Worm (Caenorhabditis elegans) whole organism, young adult: ENCODE measurements around the gene ufd-2.
A peak's percentile ranks its signal among the peaks of the same experiment; 100 is the strongest.

Source experiments
- B0019.2 ChIP-seq: fragments of 200-800 bp; sonication (Bioruptor generic); conservative IDR thresholded peaks from 2 replicates; pipeline ENCODE4 v1.3.6; 2022; ENCODE audit warnings: missing genetic modification reagents, missing genetic modification characterization, missing compliant biosample characterization
- B0336.3 ChIP-seq: fragments of 200-800 bp; sonication (Bioruptor generic); IDR thresholded peaks from 2 replicates; pipeline ENCODE4 v1.3.6; 2022; ENCODE audit warnings: missing genetic modification characterization, missing compliant biosample characterization
- D2030.7 ChIP-seq: fragments of 200-800 bp; sonication (Bioruptor generic); IDR thresholded peaks from 2 replicates; pipeline ENCODE4 v1.3.6; 2022; ENCODE audit warnings: missing genetic modification reagents, missing genetic modification characterization, missing compliant biosample characterization
- F22D6.2 ChIP-seq: sonication (generic microtip); optimal IDR thresholded peaks from 2 replicates; lab custom pipeline; 2016; ENCODE audit warnings: mild to moderate bottlenecking, missing genetic modification characterization, missing compliant biosample characterization
- F23B12.7 ChIP-seq: sonication (generic microtip); optimal IDR thresholded peaks from 2 replicates; lab custom pipeline; 2017; ENCODE audit warnings: missing genetic modification characterization, mild to moderate bottlenecking, missing compliant biosample characterization, antibody characterized with exemption, moderate library complexity; ENCODE audit not compliant: insufficient read depth
- F33H1.4 ChIP-seq: fragments of 200-800 bp; sonication (Bioruptor generic); IDR thresholded peaks from 2 replicates; pipeline ENCODE4 v1.3.6; 2022; ENCODE audit warnings: missing genetic modification reagents, missing genetic modification characterization, missing compliant biosample characterization
- F37B4.10 ChIP-seq: fragments of 200-800 bp; sonication (Bioruptor generic); IDR thresholded peaks from 2 replicates; pipeline ENCODE4 v1.3.6; 2022; ENCODE audit warnings: missing genetic modification characterization, missing compliant biosample characterization
- F49E8.2 ChIP-seq: sonication (generic microtip); optimal IDR thresholded peaks from 3 replicates; lab custom pipeline; 2017; ENCODE audit warnings: missing genetic modification characterization, mild to moderate bottlenecking, missing compliant biosample characterization, antibody characterized with exemption, moderate library complexity; ENCODE audit not compliant: insufficient read depth
- F52B5.7 ChIP-seq: sonication (generic microtip); optimal IDR thresholded peaks from 2 replicates; lab custom pipeline; 2016; ENCODE audit warnings: mild to moderate bottlenecking, missing genetic modification characterization, missing compliant biosample characterization
- K11D2.4 ChIP-seq: fragments of 200-800 bp; sonication (Bioruptor generic); IDR thresholded peaks from 2 replicates; pipeline ENCODE4 v1.3.6; 2022; ENCODE audit warnings: missing genetic modification reagents, missing genetic modification characterization, missing compliant biosample characterization
- T07F8.4 ChIP-seq: sonication (generic microtip); optimal IDR thresholded peaks from 2 replicates; lab custom pipeline; 2016; ENCODE audit warnings: mild to moderate bottlenecking, missing genetic modification characterization, moderate library complexity, missing compliant biosample characterization
- Y67H2A.10 ChIP-seq: fragments of 200-800 bp; sonication (Bioruptor generic); conservative IDR thresholded peaks from 2 replicates; pipeline ENCODE4 v1.3.6; 2022; ENCODE audit warnings: missing genetic modification reagents, missing genetic modification characterization, missing compliant biosample characterization
- aptf-3 ChIP-seq: fragments of 200-800 bp; sonication (Bioruptor generic); IDR thresholded peaks from 2 replicates; pipeline ENCODE4 v1.3.6; 2022; ENCODE audit warnings: missing genetic modification characterization, missing compliant biosample characterization
- atf-7 ChIP-seq: sonication (generic microtip); optimal IDR thresholded peaks from 2 replicates; lab custom pipeline; 2017; ENCODE audit warnings: mild to moderate bottlenecking, missing genetic modification characterization, missing compliant biosample characterization
- cebp-1 ChIP-seq, 2 experiments: fragments of 200-800 bp in 1 of 2; sonication (Bioruptor generic) in 1 of 2; sonication (generic microtip) in 1 of 2; IDR thresholded peaks in 1 of 2; optimal IDR thresholded peaks in 1 of 2; 2 replicates each; pipeline versions ENCODE4 v1.3.6 to Lab custom; 2017 to 2022; ENCODE audit warnings: missing compliant biosample characterization in 2 of 2, missing genetic modification characterization in 2 of 2, mild to moderate bottlenecking in 1 of 2, missing genetic modification reagents in 1 of 2, moderate library complexity in 1 of 2
- cebp-2 ChIP-seq: fragments of 200-800 bp; sonication (Bioruptor generic); IDR thresholded peaks from 2 replicates; pipeline ENCODE4 v1.3.6; 2022; ENCODE audit warnings: missing genetic modification characterization, missing compliant biosample characterization
- ceh-100 ChIP-seq: fragments of 200-800 bp; sonication (Bioruptor generic); IDR thresholded peaks from 2 replicates; pipeline ENCODE4 v1.3.6; 2022; ENCODE audit warnings: missing genetic modification reagents, missing genetic modification characterization, missing compliant biosample characterization
- ceh-27 ChIP-seq: fragments of 200-800 bp; sonication (Bioruptor generic); optimal IDR thresholded peaks from 2 replicates; lab custom pipeline; 2018; ENCODE audit warnings: mild to moderate bottlenecking, missing genetic modification characterization, moderate library complexity, missing compliant biosample characterization
- ceh-40 ChIP-seq: fragments of 200-800 bp; sonication (Bioruptor generic); IDR thresholded peaks from 2 replicates; pipeline ENCODE4 v1.3.6; 2022; ENCODE audit warnings: missing genetic modification characterization, missing compliant biosample characterization
- ceh-79 ChIP-seq: sonication (generic microtip); optimal IDR thresholded peaks from 2 replicates; lab custom pipeline; 2017; ENCODE audit warnings: mild to moderate bottlenecking, missing genetic modification characterization, missing compliant biosample characterization
- chd-7 ChIP-seq: sonication (generic microtip); optimal IDR thresholded peaks from 2 replicates; lab custom pipeline; 2016; ENCODE audit warnings: mild to moderate bottlenecking, missing genetic modification characterization, moderate library complexity, missing compliant biosample characterization
- die-1 ChIP-seq: sonication (generic microtip); optimal IDR thresholded peaks from 2 replicates; lab custom pipeline; 2016; ENCODE audit warnings: missing genotype, mild to moderate bottlenecking, missing genetic modification characterization, missing compliant biosample characterization
- dox-1 ChIP-seq: fragments of 200-800 bp; sonication (Bioruptor generic); IDR thresholded peaks from 2 replicates; pipeline ENCODE4 v1.3.6; 2022; ENCODE audit warnings: missing genetic modification reagents, missing genetic modification characterization, missing compliant biosample characterization
- egl-44 ChIP-seq: fragments of 200-800 bp; sonication (Bioruptor generic); IDR thresholded peaks from 2 replicates; pipeline ENCODE4 v1.3.6; 2022; ENCODE audit warnings: missing genetic modification reagents, missing genetic modification characterization, missing compliant biosample characterization
- egrh-3 ChIP-seq: fragments of 200-800 bp; sonication (Bioruptor generic); IDR thresholded peaks from 2 replicates; pipeline ENCODE4 v1.3.6; 2022; ENCODE audit warnings: missing genetic modification reagents, missing genetic modification characterization, missing compliant biosample characterization
- ets-4 ChIP-seq: fragments of 200-800 bp; sonication (Bioruptor generic); optimal IDR thresholded peaks from 2 replicates; lab custom pipeline; 2018; ENCODE audit warnings: mild to moderate bottlenecking, missing genetic modification characterization, missing compliant biosample characterization
- fkh-3 ChIP-seq: sonication (generic microtip); optimal IDR thresholded peaks from 2 replicates; lab custom pipeline; 2016; ENCODE audit warnings: mild to moderate bottlenecking, missing genetic modification characterization, missing compliant biosample characterization
- lag-1 ChIP-seq: fragments of 200-800 bp; sonication (Bioruptor generic); IDR thresholded peaks from 2 replicates; pipeline ENCODE4 v1.3.6; 2022; ENCODE audit warnings: missing genetic modification reagents, missing genetic modification characterization, missing compliant biosample characterization
- lin-26 ChIP-seq: fragments of 200-800 bp; sonication (Bioruptor generic); IDR thresholded peaks from 2 replicates; pipeline ENCODE4 v1.3.6; 2022; ENCODE audit warnings: missing genetic modification reagents, missing genetic modification characterization, missing compliant biosample characterization
- lin-54 ChIP-seq: fragments of 200-800 bp; sonication (Bioruptor generic); optimal IDR thresholded peaks from 2 replicates; lab custom pipeline; 2018; ENCODE audit warnings: mild to moderate bottlenecking, missing genetic modification characterization, missing compliant biosample characterization
- lir-1 ChIP-seq: fragments of 200-800 bp; sonication (Bioruptor generic); conservative IDR thresholded peaks from 2 replicates; pipeline ENCODE4 v1.3.6; 2022; ENCODE audit warnings: missing genetic modification reagents, missing genetic modification characterization, missing compliant biosample characterization
- lsl-1 ChIP-seq: fragments of 200-800 bp; sonication (Bioruptor generic); optimal IDR thresholded peaks from 2 replicates; lab custom pipeline; 2018; ENCODE audit warnings: mild to moderate bottlenecking, missing genetic modification characterization, moderate library complexity, missing compliant biosample characterization
- madf-6 ChIP-seq: fragments of 200-800 bp; sonication (Bioruptor generic); IDR thresholded peaks from 2 replicates; pipeline ENCODE4 v1.3.6; 2022; ENCODE audit warnings: missing genetic modification reagents, missing genetic modification characterization, missing compliant biosample characterization
- madf-8 ChIP-seq: fragments of 200-800 bp; sonication (Bioruptor generic); conservative IDR thresholded peaks from 2 replicates; pipeline ENCODE4 v1.3.6; 2022; ENCODE audit warnings: missing genetic modification reagents, missing genetic modification characterization, missing compliant biosample characterization
- mcd-1 ChIP-seq: fragments of 200-800 bp; sonication (Bioruptor generic); IDR thresholded peaks from 2 replicates; pipeline ENCODE4 v1.3.6; 2022; ENCODE audit warnings: missing genetic modification reagents, missing genetic modification characterization, missing compliant biosample characterization
- mes-4 ChIP-seq: sonication (generic microtip); optimal IDR thresholded peaks from 2 replicates; lab custom pipeline; 2016; ENCODE audit warnings: missing genotype, missing genetic modification characterization, missing compliant biosample characterization
- nfya-2 ChIP-seq: fragments of 200-800 bp; sonication (Bioruptor generic); IDR thresholded peaks from 2 replicates; pipeline ENCODE4 v1.3.6; 2022; ENCODE audit warnings: missing genetic modification reagents, missing genetic modification characterization, missing compliant biosample characterization
- nfyb-1 ChIP-seq: fragments of 200-800 bp; sonication (Bioruptor generic); IDR thresholded peaks from 2 replicates; pipeline ENCODE4 v1.3.6; 2022; ENCODE audit warnings: missing genetic modification reagents, missing genetic modification characterization, missing compliant biosample characterization
- nhr-179 ChIP-seq: sonication (generic microtip); optimal IDR thresholded peaks from 2 replicates; lab custom pipeline; 2016; ENCODE audit warnings: mild to moderate bottlenecking, missing genetic modification characterization, missing compliant biosample characterization
- nhr-27 ChIP-seq: fragments of 200-800 bp; sonication (Bioruptor generic); optimal IDR thresholded peaks from 2 replicates; lab custom pipeline; 2018; ENCODE audit warnings: mild to moderate bottlenecking, missing genetic modification characterization, moderate library complexity, missing compliant biosample characterization
- nhr-80 ChIP-seq: sonication (generic microtip); optimal IDR thresholded peaks from 2 replicates; lab custom pipeline; 2016; ENCODE audit warnings: missing genetic modification characterization, missing compliant biosample characterization
- nhr-90 ChIP-seq: sonication (generic microtip); optimal IDR thresholded peaks from 2 replicates; lab custom pipeline; 2016; ENCODE audit warnings: missing genotype, mild to moderate bottlenecking, missing genetic modification characterization, missing compliant biosample characterization
- pbrm-1 ChIP-seq: fragments of 200-800 bp; sonication (Bioruptor generic); IDR thresholded peaks from 2 replicates; pipeline ENCODE4 v1.3.6; 2022; ENCODE audit warnings: missing genetic modification reagents, missing genetic modification characterization, missing compliant biosample characterization
- pha-4 ChIP-seq: fragments of 150-350 bp; sonication (generic microtip); optimal IDR thresholded peaks from 2 replicates; lab custom pipeline; 2014; ENCODE audit warnings: missing biosample characterization, missing genetic modification reagents, missing genetic modification characterization
- rcor-1 ChIP-seq: fragments of 200-800 bp; sonication (Bioruptor generic); IDR thresholded peaks from 2 replicates; pipeline ENCODE4 v1.3.6; 2022; ENCODE audit warnings: missing genetic modification reagents, missing genetic modification characterization, missing compliant biosample characterization
- rpc-1 ChIP-seq, 2 experiments: fragments of 150-350 bp in 1 of 2; sonication (generic microtip) in 1 of 2; optimal IDR thresholded peaks; 2 replicates each; lab custom pipeline; 2014 to 2018; ENCODE audit warnings: missing biosample characterization in 1 of 2, missing genetic modification characterization in 1 of 2, missing genetic modification reagents in 1 of 2, missing genotype in 1 of 2
- sdz-38 ChIP-seq: sonication (generic microtip); optimal IDR thresholded peaks from 2 replicates; lab custom pipeline; 2016; ENCODE audit warnings: missing genotype, missing genetic modification characterization, missing compliant biosample characterization
- tlf-1 ChIP-seq: fragments of 200-800 bp; sonication (Bioruptor generic); optimal IDR thresholded peaks from 2 replicates; lab custom pipeline; 2018; ENCODE audit warnings: mild to moderate bottlenecking, missing genetic modification characterization, missing compliant biosample characterization
- unc-62 ChIP-seq: fragments of 150-350 bp; optimal IDR thresholded peaks from 2 replicates; lab custom pipeline; 2014; ENCODE audit warnings: missing biosample characterization, missing genetic modification reagents, missing genetic modification characterization

Gene ufd-2

ce11 chrII:8016167-8016566, 46.4 kb upstream of the ufd-2 start:
- TF ChIP-seq K11D2.4 (GFP tag; lab: Robert Waterston, UW) (0 out of 2 replicates have a peak, but pooled peaks have one; percentile 36), ets-4 (no peak), tlf-1 (no peak), rpc-1 (optimal IDR thresholded peaks at IDR 0.05; lab: Kevin White, UChicago) (no peak), rpc-1 (tag; optimal IDR thresholded peaks at IDR 0.05; lab: Kevin White, UChicago) (no peak), aptf-3 (GFP tag; lab: Robert Waterston, UW) (no peak), egrh-3 (GFP tag; lab: Robert Waterston, UW) (peak; percentile 9; the same call in 1 of the 2 replicates), ceh-79 (tag; lab: Kevin White, UChicago) (no peak), dox-1 (GFP tag; lab: Robert Waterston, UW) (peak; percentile 37; the same call in 1 of the 2 replicates), lir-1 (GFP tag; lab: Robert Waterston, UW) (no peak), ceh-40 (no peak), cebp-1 (GFP tag; IDR thresholded peaks at IDR 0.05; lab: Robert Waterston, UW) (no peak), cebp-1 (tag; optimal IDR thresholded peaks at IDR 0.05; lab: Kevin White, UChicago) (peak; percentile 53), fkh-3 (no peak), B0336.3 (no peak), lag-1 (GFP tag; lab: Robert Waterston, UW) (no peak), nhr-179 (tag; lab: Kevin White, UChicago) (no peak), nfyb-1 (GFP tag; lab: Robert Waterston, UW) (peak; percentile 28; the same call in 1 of the 2 replicates), nhr-27 (no peak), nhr-80 (tag; lab: Kevin White, UChicago) (no peak), sdz-38 (tag; lab: Kevin White, UChicago) (no peak), atf-7 (tag; lab: Kevin White, UChicago) (no peak), nhr-90 (tag; lab: Kevin White, UChicago) (no peak), ceh-100 (GFP tag; lab: Robert Waterston, UW) (no peak), F52B5.7 (no peak), lin-54 (GFP tag; lab: Kevin White, UChicago) (no peak), die-1 (tag; lab: Kevin White, UChicago) (no peak), Y67H2A.10 (GFP tag; lab: Robert Waterston, UW) (no peak), pha-4 (tag; lab: Kevin White, UChicago) (no peak), F22D6.2 (tag; lab: Kevin White, UChicago) (no peak), madf-6 (GFP tag; lab: Robert Waterston, UW) (no peak), B0019.2 (GFP tag; lab: Robert Waterston, UW) (no peak), ceh-27 (GFP tag; lab: Kevin White, UChicago) (no peak), D2030.7 (GFP tag; lab: Robert Waterston, UW) (no peak), mes-4 (tag; lab: Kevin White, UChicago) (no peak), F33H1.4 (GFP tag; lab: Robert Waterston, UW) (peak; percentile 11; the same call in 1 of the 2 replicates), T07F8.4 (tag; lab: Kevin White, UChicago) (no peak), F49E8.2 (tag; lab: Kevin White, UChicago) (no peak), nfya-2 (GFP tag; lab: Robert Waterston, UW) (no peak), unc-62 (peak; percentile 60), lin-26 (GFP tag; lab: Robert Waterston, UW) (no peak), lsl-1 (no peak), F23B12.7 (no peak), rcor-1 (no peak), mcd-1 (GFP tag; lab: Robert Waterston, UW) (peak; percentile 49), pbrm-1 (GFP tag; lab: Robert Waterston, UW) (peak; percentile 46; the same call in 1 of the 2 replicates), F37B4.10 (GFP tag; lab: Robert Waterston, UW) (no peak), madf-8 (GFP tag; lab: Robert Waterston, UW) (no peak), egl-44 (peak; percentile 32; the same call in 1 of the 2 replicates), cebp-2 (no peak), chd-7 (peak; percentile 51)
